Fruit fly (Drosophila melanogaster): ENCODE measurements around the gene CG6276.

CG6276 gene

DNA sequence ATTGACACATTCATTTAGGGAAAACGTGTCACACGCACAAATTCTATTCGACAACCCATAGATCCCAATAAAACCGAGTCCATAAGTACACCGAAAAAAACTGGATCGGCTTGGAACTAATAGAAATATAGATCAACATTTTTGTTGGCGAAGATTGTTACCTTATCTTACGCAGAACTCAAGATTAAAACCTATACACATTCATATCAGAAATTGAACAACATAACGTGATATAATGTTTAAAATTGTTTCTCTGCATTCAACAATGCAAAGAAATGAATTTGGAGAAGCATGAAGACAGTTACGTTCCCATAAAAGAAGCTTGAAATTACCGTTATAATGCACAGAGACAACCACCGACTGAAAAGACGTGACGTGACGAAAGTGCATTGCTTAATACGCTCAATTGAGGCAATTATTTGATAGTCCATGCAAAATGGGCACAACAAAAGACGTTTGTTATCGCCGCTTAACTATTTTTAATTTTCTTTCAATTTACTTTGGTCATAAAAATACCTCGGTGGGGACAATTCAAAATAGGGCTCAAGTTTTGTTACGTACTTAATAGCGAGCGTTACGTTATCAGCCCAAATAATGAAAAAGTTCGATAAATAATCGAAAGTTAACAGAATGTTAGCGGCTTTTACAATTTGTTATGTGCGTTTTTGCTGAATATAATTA is 20.3 kb upstream of the CG6276 start, which contains the start of gene SerRS-m (continued):
- TF ChIP-seq Bgb (GFP tag; IDR thresholded peaks at IDR 0.05; ENCODE audit: partially characterized antibody) = 0 out of 2 replicates have a peak, but pooled peaks have one; percentile 6
- TF ChIP-seq CG12769 (tag; optimal IDR thresholded peaks at IDR 0.05) = no peak
- TF ChIP-seq jigr1 (GFP tag; IDR thresholded peaks at IDR 0.05) = no peak
- TF ChIP-seq gem (tag; optimal IDR thresholded peaks at IDR 0.05) = no peak
- no peak for TF ChIP-seq CG10565 (GFP tag; optimal IDR thresholded peaks at IDR 0.05)
- no peak for TF ChIP-seq CG10654 (GFP tag; optimal IDR thresholded peaks at IDR 0.05)
- no peak for TF ChIP-seq CG32532 (GFP tag; IDR thresholded peaks at IDR 0.05)
- TF ChIP-seq Fer2 (tag; optimal IDR thresholded peaks at IDR 0.05) = no peak
- no peak for TF ChIP-seq CG10543 (GFP tag; optimal IDR thresholded peaks at IDR 0.05)
- no peak for TF ChIP-seq Kr (GFP tag; optimal IDR thresholded peaks at IDR 0.05)
- no peak for TF ChIP-seq crol (GFP tag; IDR thresholded peaks at IDR 0.05)
- TF ChIP-seq CG5245 (GFP tag; optimal IDR thresholded peaks at IDR 0.05) = no peak
- no peak for TF ChIP-seq CG13894 (tag; optimal IDR thresholded peaks at IDR 0.05)
- TF ChIP-seq sima (GFP tag; optimal IDR thresholded peaks at IDR 0.05) = no peak
- TF ChIP-seq sug (tag; optimal IDR thresholded peaks at IDR 0.05) = peak; percentile 12
- TF ChIP-seq Dp (GFP tag; optimal IDR thresholded peaks at IDR 0.05) = peak; percentile 25
- TF ChIP-seq ftz-f1 (GFP tag; optimal IDR thresholded peaks at IDR 0.05) = no peak
- no peak for TF ChIP-seq CG17385 (GFP tag; optimal IDR thresholded peaks at IDR 0.05)
- no peak for TF ChIP-seq repo (GFP tag; optimal IDR thresholded peaks at IDR 0.05)
- no peak for TF ChIP-seq Lpt (GFP tag; optimal IDR thresholded peaks at IDR 0.05)
- TF ChIP-seq CG1024 (GFP tag; IDR thresholded peaks at IDR 0.05) = no peak
- no peak for TF ChIP-seq CG12155 (GFP tag; optimal IDR thresholded peaks at IDR 0.05)
- TF ChIP-seq CG2712 (tag; optimal IDR thresholded peaks at IDR 0.05) = peak; percentile 39
- TF ChIP-seq CG17328 (GFP tag; IDR thresholded peaks at IDR 0.05) = no peak
- TF ChIP-seq dpn (GFP tag; optimal IDR thresholded peaks at IDR 0.05) = peak in 1 of 2 experiments; percentile 7
- TF ChIP-seq Usf (GFP tag; optimal IDR thresholded peaks at IDR 0.05) = no peak
- TF ChIP-seq CG11247 (GFP tag; IDR thresholded peaks at IDR 0.05) = no peak
- TF ChIP-seq Ssrp (tag; optimal IDR thresholded peaks at IDR 0.05) = no peak
- no peak for TF ChIP-seq bcd (GFP tag; optimal IDR thresholded peaks at IDR 0.05)
- no peak for TF ChIP-seq H15 (GFP tag; IDR thresholded peaks at IDR 0.05)
- TF ChIP-seq wek (GFP tag; optimal IDR thresholded peaks at IDR 0.05) = no peak
- TF ChIP-seq Chrac-16 (GFP tag; optimal IDR thresholded peaks at IDR 0.05) = no peak
- TF ChIP-seq Antp (GFP tag; optimal IDR thresholded peaks at IDR 0.05) = no peak
- TF ChIP-seq Dfd (GFP tag; optimal IDR thresholded peaks at IDR 0.05) = no peak
- no peak for TF ChIP-seq D19A (tag; optimal IDR thresholded peaks at IDR 0.05)
- no peak for TF ChIP-seq ab (GFP tag; optimal IDR thresholded peaks at IDR 0.05)
- TF ChIP-seq disco-r (GFP tag; optimal IDR thresholded peaks at IDR 0.05) = no peak
- no peak for TF ChIP-seq hb (GFP tag; IDR thresholded peaks at IDR 0.05; ENCODE audit: partially characterized antibody)
- no peak for TF ChIP-seq CG2116 (GFP tag; optimal IDR thresholded peaks at IDR 0.05)
- TF ChIP-seq ato (GFP tag; IDR thresholded peaks at IDR 0.05; ENCODE audit: partially characterized antibody) = no peak
- peak; percentile 19 for TF ChIP-seq CG1603 (tag; optimal IDR thresholded peaks at IDR 0.05)
- TF ChIP-seq Nf-YA (GFP tag; IDR thresholded peaks at IDR 0.05) = no peak
- TF ChIP-seq mld (GFP tag; IDR thresholded peaks at IDR 0.05; ENCODE audit: partially characterized antibody) = no peak
- no peak for TF ChIP-seq emc (GFP tag; optimal IDR thresholded peaks at IDR 0.05)
- TF ChIP-seq Dref (GFP tag; IDR thresholded peaks at IDR 0.05) = peak; percentile 45
- no peak for TF ChIP-seq Spps (tag; optimal IDR thresholded peaks at IDR 0.05)
- no peak for TF ChIP-seq CG3847 (GFP tag; IDR thresholded peaks at IDR 0.05)
- TF ChIP-seq Mrtf (GFP tag; IDR thresholded peaks at IDR 0.05) = no peak
- no peak for TF ChIP-seq twi (tag; optimal IDR thresholded peaks at IDR 0.05)
- no peak for TF ChIP-seq CG4424 (GFP tag; optimal IDR thresholded peaks at IDR 0.05)
- no peak for TF ChIP-seq tap (tag; optimal IDR thresholded peaks at IDR 0.05)

Measured in whole organism, embryonic.